Worm (Caenorhabditis elegans): Measurements from ENCODE around the gene F44E2.8.

DNA sequence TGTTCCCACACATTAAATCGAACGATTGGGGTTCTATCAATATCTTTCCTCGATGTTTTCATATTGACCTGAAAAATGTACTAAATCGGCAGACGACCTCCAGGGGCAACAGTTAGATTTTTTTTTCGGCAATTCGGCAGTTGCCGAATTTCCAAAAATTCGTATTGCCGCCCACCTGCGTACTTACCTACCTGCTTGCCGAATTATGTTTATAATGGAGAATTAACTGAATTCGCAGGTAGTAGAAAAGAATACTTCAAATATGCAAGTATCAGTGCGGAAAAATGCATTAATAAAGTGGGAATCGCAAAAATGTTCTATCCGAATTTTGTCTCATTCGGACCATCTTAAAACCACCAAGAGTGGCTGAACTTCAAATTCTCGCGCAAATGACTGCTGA is 20.0 kb upstream of the F44E2.8 start:
- no peak for TF ChIP-seq him-1 (tag; optimal IDR thresholded peaks at IDR 0.05)
- TF ChIP-seq dao-5 (tag; optimal IDR thresholded peaks at IDR 0.05) = no peak
- no peak for TF ChIP-seq W03F9.2 (tag; optimal IDR thresholded peaks at IDR 0.05)

Measured in whole organism, L4/young adult.